Worm (Caenorhabditis elegans): ENCODE results near the gene W04D2.4.

DNA sequence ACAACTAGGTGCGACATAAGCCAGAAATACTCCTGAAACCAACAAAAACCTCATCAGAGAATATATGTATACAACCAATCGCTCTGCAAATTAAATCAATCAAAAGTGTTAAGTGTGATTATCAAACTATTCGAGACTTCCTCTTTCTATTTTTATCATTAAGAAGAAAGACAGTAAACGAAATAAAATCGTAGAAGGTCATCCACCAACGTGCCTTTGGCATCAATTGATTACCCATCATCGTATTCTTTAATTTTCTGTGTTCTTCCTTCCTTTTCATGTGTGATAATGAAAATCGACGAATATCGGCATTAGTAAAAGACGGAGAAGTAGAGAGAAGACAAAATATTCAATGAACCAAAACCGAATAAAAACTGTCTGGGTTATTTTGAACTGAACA, 14.4 kb upstream of the W04D2.4 start:
- TF ChIP-seq him-1 (tag; optimal IDR thresholded peaks at IDR 0.05), result no peak
- TF ChIP-seq dao-5 (tag; optimal IDR thresholded peaks at IDR 0.05), result no peak
